Worm (Caenorhabditis elegans): ENCODE results near the gene C39E9.12.

The C39E9.12 gene

DNA sequence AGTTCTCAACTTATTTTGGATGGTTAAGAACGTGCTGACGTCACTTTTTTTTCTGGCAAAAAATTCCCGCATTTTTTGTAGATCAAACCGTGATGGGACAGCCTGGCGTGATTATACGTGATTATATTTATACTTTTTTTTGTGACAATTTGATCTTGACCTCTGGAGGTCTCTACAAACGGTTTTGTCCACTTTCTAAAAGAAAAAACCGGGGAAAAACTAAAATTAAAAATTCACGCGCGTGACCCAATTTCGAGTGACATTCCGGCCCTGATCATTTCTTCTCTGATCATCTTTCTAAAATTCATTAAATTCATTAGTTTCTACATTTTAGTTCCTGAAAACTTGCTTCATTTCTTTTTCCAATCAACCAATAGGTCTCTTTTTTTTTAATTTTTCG is 11.1 kb downstream of the C39E9.12 start, which contains the start of gene rde-11:
Gene rde-11, plus strand, starts transcription at position 301 of the 400 bp plus-strand sequence.
- TF ChIP-seq mef-2 (tag; optimal IDR thresholded peaks at IDR 0.05) (no peak), rnt-1 (tag; optimal IDR thresholded peaks at IDR 0.05) (no peak), nhr-85 (tag) (no peak), lin-35 (GFP tag; optimal IDR thresholded peaks at IDR 0.05) (no peak), C04F5.9 (tag; optimal IDR thresholded peaks at IDR 0.05) (no peak), C34B4.2 (tag; optimal IDR thresholded peaks at IDR 0.05) (no peak), nhr-84 (tag; optimal IDR thresholded peaks at IDR 0.05) (no peak), aly-2 (tag; optimal IDR thresholded peaks at IDR 0.05) (no peak), ceh-63 (GFP tag; optimal IDR thresholded peaks at IDR 0.05) (no peak), hlh-4 (tag; optimal IDR thresholded peaks at IDR 0.05) (no peak), ets-5 (GFP tag; IDR thresholded peaks at IDR 0.05) (no peak), ceh-88 (GFP tag; IDR thresholded peaks at IDR 0.05) (no peak), unc-30 (tag; optimal IDR thresholded peaks at IDR 0.05) (no peak), pag-3 (tag; optimal IDR thresholded peaks at IDR 0.05; ENCODE audit: borderline replicate concordance, insufficient read depth) (no peak)

DNA sequence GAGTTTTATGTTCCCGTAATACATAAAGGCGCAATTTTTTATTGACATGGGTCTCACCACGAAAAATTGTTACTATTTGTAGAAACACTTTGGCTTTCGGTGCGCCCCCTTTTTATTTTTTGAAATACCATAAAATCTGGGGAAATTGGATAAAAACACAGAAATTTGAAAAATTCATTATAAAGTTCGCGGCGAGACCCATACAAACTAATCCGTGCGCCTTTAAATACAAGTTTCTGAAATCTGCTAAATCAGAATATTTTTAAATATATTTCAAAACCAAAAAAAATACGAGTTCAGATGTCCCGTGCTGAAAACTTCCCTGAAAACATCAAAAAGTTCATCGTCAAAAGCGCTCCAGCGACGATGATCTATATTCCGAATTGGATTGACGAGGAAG is 13.6 kb downstream of the C39E9.12 start, which contains the start of gene B0564.2:
Gene B0564.2, plus strand, starts transcription at position 301 of the 400 bp plus-strand sequence.
- TF ChIP-seq ztf-11 (tag; optimal IDR thresholded peaks at IDR 0.05) (no peak), dpl-1 (GFP tag; optimal IDR thresholded peaks at IDR 0.05) (no peak), Y116A8C.19 (tag; optimal IDR thresholded peaks at IDR 0.05; ENCODE audit: borderline replicate concordance) (no peak), ces-1 (GFP tag; optimal IDR thresholded peaks at IDR 0.05) (no peak), pqm-1 (tag; optimal IDR thresholded peaks at IDR 0.05) (no peak), unc-98 (GFP tag; IDR thresholded peaks at IDR 0.05) (no peak), ceh-63 (GFP tag; optimal IDR thresholded peaks at IDR 0.05) (no peak), snpc-4 (tag; optimal IDR thresholded peaks at IDR 0.05) (no peak), nhr-11 (tag; optimal IDR thresholded peaks at IDR 0.05) (no peak), vab-15 (tag; optimal IDR thresholded peaks at IDR 0.05) (no peak), ceh-90 (tag; optimal IDR thresholded peaks at IDR 0.05) (no peak), fkh-10 (GFP tag; optimal IDR thresholded peaks at IDR 0.05) (no peak), tbx-2 (tag; optimal IDR thresholded peaks at IDR 0.05) (no peak), elt-2 (tag; optimal IDR thresholded peaks at IDR 0.05) (no peak), mab-9 (GFP tag; IDR thresholded peaks at IDR 0.05) (no peak), C04F5.9 (tag; optimal IDR thresholded peaks at IDR 0.05) (no peak)

DNA sequence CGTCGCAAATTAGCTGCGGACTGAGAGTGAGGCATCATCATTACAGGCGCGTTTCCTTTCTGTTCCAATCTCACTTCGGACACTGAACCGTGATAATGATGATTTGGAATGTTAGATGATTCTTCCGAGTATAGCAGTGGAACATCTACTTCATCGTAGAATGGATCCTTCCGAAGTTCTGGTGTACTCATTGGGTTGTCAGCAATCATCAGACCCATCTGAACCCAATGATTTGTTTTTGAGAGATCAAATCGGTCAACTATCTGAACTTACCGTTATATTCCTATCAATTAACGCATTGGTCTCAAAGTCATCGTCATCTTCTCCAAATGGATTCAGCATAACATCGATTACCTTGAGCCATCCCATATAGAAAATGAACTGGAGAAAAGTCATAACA is 14.6 kb downstream of the C39E9.12 start:
- TF ChIP-seq nhr-85 (tag) (no peak), ceh-90 (tag; optimal IDR thresholded peaks at IDR 0.05) (no peak), blmp-1 (tag; optimal IDR thresholded peaks at IDR 0.05) (peak; percentile 2)

DNA sequence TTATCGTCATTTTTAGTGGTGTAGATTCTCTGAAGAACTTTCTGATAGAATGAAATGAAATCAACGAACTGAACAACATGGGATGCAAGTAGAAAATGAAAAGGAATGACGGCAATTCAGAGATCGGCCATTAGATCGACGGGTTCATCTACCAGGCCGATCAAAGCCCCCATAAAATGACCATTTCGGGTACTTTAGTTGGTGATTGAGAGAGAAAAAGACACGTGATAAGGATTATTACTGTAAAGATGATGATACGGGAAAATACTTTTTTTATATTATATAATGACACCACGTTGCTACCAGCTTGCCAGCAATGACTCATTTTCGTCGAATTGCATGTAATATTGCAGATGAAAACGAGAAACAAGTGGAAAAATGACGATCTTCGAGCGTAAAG is 15.9 kb downstream of the C39E9.12 start, which contains the start of gene best-1:
Gene best-1, minus strand, starts transcription at position 29 of the 400 bp plus-strand sequence.
- no peak for TF ChIP-seq lin-13 (GFP tag; optimal IDR thresholded peaks at IDR 0.05)
- peak; percentile 67 for TF ChIP-seq nhr-85 (tag)
- TF ChIP-seq nhr-19 (GFP tag; conservative IDR thresholded peaks at IDR 0.05), result peak; percentile 46; the same call in 1 of the 2 replicates
- no peak for TF ChIP-seq unc-62 (GFP tag; optimal IDR thresholded peaks at IDR 0.05)
- no peak for TF ChIP-seq egl-13 (tag; optimal IDR thresholded peaks at IDR 0.05)
- peak; percentile 45 for TF ChIP-seq nhr-71 (tag; optimal IDR thresholded peaks at IDR 0.05)
- TF ChIP-seq fkh-4 (tag; optimal IDR thresholded peaks at IDR 0.05; ENCODE audit: borderline replicate concordance), result no peak
- peak in 1 of 2 experiments; percentile 54 for TF ChIP-seq lsy-2 (tag; optimal IDR thresholded peaks at IDR 0.05)
- TF ChIP-seq F16B12.6 (tag; optimal IDR thresholded peaks at IDR 0.05), result no peak
- no peak for TF ChIP-seq swsn-7 (tag; optimal IDR thresholded peaks at IDR 0.05)
- no peak for TF ChIP-seq C16A3.4 (tag; optimal IDR thresholded peaks at IDR 0.05)
- peak; percentile 73 for TF ChIP-seq blmp-1 (tag; optimal IDR thresholded peaks at IDR 0.05)
- TF ChIP-seq nhr-77 (tag; optimal IDR thresholded peaks at IDR 0.05), result no peak
- no peak for TF ChIP-seq mab-9 (GFP tag; IDR thresholded peaks at IDR 0.05)
- TF ChIP-seq sup-37 (GFP tag; optimal IDR thresholded peaks at IDR 0.05), result no peak
- no peak for TF ChIP-seq ceh-90 (tag; optimal IDR thresholded peaks at IDR 0.05)
- TF ChIP-seq xbp-1 (tag; optimal IDR thresholded peaks at IDR 0.05), result no peak
- no peak for TF ChIP-seq unc-30 (tag; optimal IDR thresholded peaks at IDR 0.05)
- TF ChIP-seq ces-1 (GFP tag; optimal IDR thresholded peaks at IDR 0.05), result no peak
- TF ChIP-seq ama-1 (optimal IDR thresholded peaks at IDR 0.05), result no peak
- no peak for TF ChIP-seq ceh-63 (GFP tag; optimal IDR thresholded peaks at IDR 0.05)
- no peak for TF ChIP-seq tlp-1 (tag; optimal IDR thresholded peaks at IDR 0.05)
- TF ChIP-seq pax-3 (tag; optimal IDR thresholded peaks at IDR 0.05), result no peak
- no peak for TF ChIP-seq fkh-10 (GFP tag; optimal IDR thresholded peaks at IDR 0.05)
- TF ChIP-seq nhr-28 (tag; optimal IDR thresholded peaks at IDR 0.05), result no peak
- peak; percentile 64 for TF ChIP-seq nhr-20 (tag; optimal IDR thresholded peaks at IDR 0.05)
- no peak for TF ChIP-seq efl-1 (optimal IDR thresholded peaks at IDR 0.05)
- no peak for TF ChIP-seq efl-1 (GFP tag; optimal IDR thresholded peaks at IDR 0.05 in 1 of 2)

Data from whole organism, L1 larva.